Fruit fly (Drosophila melanogaster) whole organism, embryonic: ENCODE data around the gene Rrp45.

ENCODE experiments used
- Abd-B ChIP-seq: fragments of 200-800 bp; sonication (Bioruptor generic); optimal IDR thresholded peaks from 2 replicates; lab custom pipeline; 2018; ENCODE audit warnings: missing biosample characterization, mild to moderate bottlenecking, missing genetic modification characterization, moderate library complexity
- CG10654 ChIP-seq: fragments of 200-800 bp; sonication (Bioruptor generic); optimal IDR thresholded peaks from 2 replicates; lab custom pipeline; 2016; ENCODE audit warnings: missing biosample characterization, missing genetic modification characterization
- CG11093 ChIP-seq: fragments of 200-800 bp; sonication (Bioruptor generic); IDR thresholded peaks from 3 replicates; pipeline ENCODE4 v1.3.6; 2022; ENCODE audit warnings: missing biosample characterization, missing genetic modification characterization
- CG11504 ChIP-seq: fragments of 200-800 bp; sonication (Bioruptor generic); optimal IDR thresholded peaks from 3 replicates; lab custom pipeline; 2019; ENCODE audit warnings: missing biosample characterization, mild to moderate bottlenecking, missing genetic modification characterization, moderate library complexity
- CG12219 ChIP-seq: fragments of 200-800 bp; sonication (Bioruptor generic); optimal IDR thresholded peaks from 3 replicates; lab custom pipeline; 2018; ENCODE audit warnings: missing biosample characterization, mild to moderate bottlenecking, missing genetic modification characterization
- CG12299 ChIP-seq: fragments of 200-800 bp; sonication (Bioruptor generic); optimal IDR thresholded peaks from 2 replicates; lab custom pipeline; 2018; ENCODE audit warnings: missing biosample characterization, mild to moderate bottlenecking, missing genetic modification characterization
- CG15696 ChIP-seq: fragments of 200-800 bp; sonication (Bioruptor generic); optimal IDR thresholded peaks from 2 replicates; lab custom pipeline; 2019; ENCODE audit warnings: missing biosample characterization, mild to moderate bottlenecking, missing genetic modification characterization, moderate library complexity
- CG18764 ChIP-seq: fragments of 200-800 bp; sonication (Bioruptor generic); optimal IDR thresholded peaks from 3 replicates; lab custom pipeline; 2016; ENCODE audit warnings: missing biosample characterization, missing genetic modification characterization
- CG2129 ChIP-seq: fragments of 200-800 bp; sonication (Bioruptor generic); IDR thresholded peaks from 2 replicates; pipeline ENCODE4 v1.3.6; 2022; ENCODE audit warnings: missing biosample characterization, missing genetic modification characterization; ENCODE audit not compliant: partially characterized antibody
- CG33213 ChIP-seq: fragments of 200-800 bp; sonication (Bioruptor generic); optimal IDR thresholded peaks from 3 replicates; lab custom pipeline; 2016; ENCODE audit warnings: missing biosample characterization, missing genetic modification characterization
- CG34224 ChIP-seq: fragments of 200-800 bp; sonication (Bioruptor generic); IDR thresholded peaks from 3 replicates; pipeline ENCODE4 v1.3.6; 2022; ENCODE audit warnings: missing biosample characterization, missing genetic modification characterization; ENCODE audit not compliant: partially characterized antibody
- CG34376 ChIP-seq: fragments of 200-800 bp; sonication (Bioruptor generic); optimal IDR thresholded peaks from 2 replicates; lab custom pipeline; 2018; ENCODE audit warnings: missing biosample characterization, mild to moderate bottlenecking, missing genetic modification characterization
- CG3838 ChIP-seq: fragments of 200-800 bp; sonication (Bioruptor generic); optimal IDR thresholded peaks from 3 replicates; lab custom pipeline; 2016; ENCODE audit warnings: missing biosample characterization, missing genetic modification characterization
- CG3995 ChIP-seq: fragments of 200-800 bp; sonication (Bioruptor generic); optimal IDR thresholded peaks from 3 replicates; lab custom pipeline; 2016; ENCODE audit warnings: missing biosample characterization, missing genetic modification characterization
- CG6175 ChIP-seq: fragments of 200-800 bp; sonication (Bioruptor generic); IDR thresholded peaks from 3 replicates; pipeline ENCODE4 v1.3.6; 2022; ENCODE audit warnings: missing biosample characterization, missing genetic modification characterization
- CG6272 ChIP-seq: fragments of 200-800 bp; sonication (Bioruptor generic); IDR thresholded peaks from 2 replicates; pipeline ENCODE4 v1.3.6; 2022; ENCODE audit warnings: missing biosample characterization, missing genetic modification characterization
- CG7271 ChIP-seq: fragments of 200-800 bp; sonication (Bioruptor generic); optimal IDR thresholded peaks from 2 replicates; lab custom pipeline; 2018; ENCODE audit warnings: missing biosample characterization, mild to moderate bottlenecking, missing genetic modification characterization, moderate library complexity
- CG8089 ChIP-seq: fragments of 200-800 bp; sonication (Bioruptor generic); optimal IDR thresholded peaks from 3 replicates; lab custom pipeline; 2016; ENCODE audit warnings: missing biosample characterization, missing genetic modification characterization
- CG8281 ChIP-seq: fragments of 200-800 bp; sonication (Bioruptor generic); optimal IDR thresholded peaks from 2 replicates; lab custom pipeline; 2018; ENCODE audit warnings: missing biosample characterization, mild to moderate bottlenecking, missing genetic modification characterization, moderate library complexity
- Camta ChIP-seq: fragments of 200-800 bp; sonication (Bioruptor generic); optimal IDR thresholded peaks from 2 replicates; lab custom pipeline; 2016; ENCODE audit warnings: missing biosample characterization, missing genetic modification characterization
- Doc2 ChIP-seq: fragments of 200-800 bp; sonication (Bioruptor generic); IDR thresholded peaks from 2 replicates; pipeline ENCODE4 v1.3.6; 2022; ENCODE audit warnings: missing biosample characterization, missing genetic modification characterization
- E2f2 ChIP-seq: fragments of 200-800 bp; sonication (Bioruptor generic); IDR thresholded peaks from 2 replicates; pipeline ENCODE4 v1.3.6; 2022; ENCODE audit warnings: missing biosample characterization, missing genetic modification characterization
- H15 ChIP-seq: fragments of 200-800 bp; sonication (Bioruptor generic); IDR thresholded peaks from 3 replicates; pipeline ENCODE4 v1.3.6; 2022; ENCODE audit warnings: missing biosample characterization, missing genetic modification characterization
- HLH54F ChIP-seq: fragments of 200-800 bp; sonication (Bioruptor generic); optimal IDR thresholded peaks from 3 replicates; lab custom pipeline; 2016; ENCODE audit warnings: missing biosample characterization, missing genetic modification characterization
- HLHmδ ChIP-seq: fragments of 200-800 bp; sonication (Bioruptor generic); optimal IDR thresholded peaks from 2 replicates; lab custom pipeline; 2018; ENCODE audit warnings: missing biosample characterization, mild to moderate bottlenecking, missing genetic modification characterization, moderate library complexity
- Kr ChIP-seq: fragments of 200-800 bp; sonication (Bioruptor generic); optimal IDR thresholded peaks from 2 replicates; lab custom pipeline; 2017; ENCODE audit warnings: missing biosample characterization, mild to moderate bottlenecking, missing genetic modification characterization
- MESR4 ChIP-seq: fragments of 200-800 bp; sonication (Bioruptor generic); optimal IDR thresholded peaks from 2 replicates; lab custom pipeline; 2018; ENCODE audit warnings: missing biosample characterization, mild to moderate bottlenecking, missing genetic modification characterization, moderate library complexity
- Med ChIP-seq: fragments of 200-800 bp; sonication (Bioruptor generic); peaks from one replicate; lab custom pipeline; 2016; ENCODE audit warnings: missing biosample characterization, missing genetic modification characterization, mild to moderate bottlenecking, inconsistent platforms, moderate library complexity
- Pdp1 ChIP-seq, 2 experiments: fragments of 200-800 bp; sonication (Bioruptor generic); optimal IDR thresholded peaks; 3 replicates each; lab custom pipeline; 2016; ENCODE audit warnings: missing biosample characterization in 2 of 2, missing genetic modification characterization in 2 of 2, mild to moderate bottlenecking in 1 of 2, moderate library complexity in 1 of 2
- Ssrp ChIP-seq: fragments of 200-800 bp; sonication (Bioruptor generic); optimal IDR thresholded peaks from 2 replicates; lab custom pipeline; 2018; ENCODE audit warnings: missing biosample characterization, mild to moderate bottlenecking, missing genetic modification characterization, moderate library complexity
- Trl ChIP-seq, 3 experiments: fragments of >200 bp in 2 of 3; fragments of 200-800 bp in 1 of 3; sonication (Bioruptor generic) in 1 of 3; optimal IDR thresholded peaks; 2 replicates in 1 of 3; 3 replicates in 2 of 3; lab custom pipeline; 2016 to 2017; ENCODE audit warnings: missing biosample characterization in 1 of 3, missing genetic modification characterization in 1 of 3
- Xbp1 ChIP-seq: fragments of 200-800 bp; sonication (Bioruptor generic); optimal IDR thresholded peaks from 3 replicates; lab custom pipeline; 2016; ENCODE audit warnings: missing biosample characterization, mild to moderate bottlenecking, missing genetic modification characterization
- YL-1 ChIP-seq: fragments of 200-800 bp; sonication (Bioruptor generic); optimal IDR thresholded peaks from 3 replicates; lab custom pipeline; 2017; ENCODE audit warnings: missing biosample characterization, mild to moderate bottlenecking, missing genetic modification characterization
- ase ChIP-seq: fragments of 200-800 bp; sonication (Bioruptor generic); IDR thresholded peaks from 3 replicates; pipeline ENCODE4 v1.3.6; 2022; ENCODE audit warnings: missing biosample characterization, missing genetic modification characterization
- br ChIP-seq: fragments of >200 bp; optimal IDR thresholded peaks from 2 replicates; lab custom pipeline; 2017
- corto ChIP-seq: fragments of 200-800 bp; sonication (Bioruptor generic); optimal IDR thresholded peaks from 2 replicates; lab custom pipeline; 2016; ENCODE audit warnings: missing biosample characterization, mild to moderate bottlenecking, missing genetic modification characterization, moderate library complexity
- hkb ChIP-seq, 2 experiments: fragments of 200-800 bp in 1 of 2; fragments of >200 bp in 1 of 2; sonication (Bioruptor generic) in 1 of 2; IDR thresholded peaks in 1 of 2; optimal IDR thresholded peaks in 1 of 2; 2 replicates each; pipeline versions ENCODE4 v1.3.6 to Lab custom; 2017 to 2022; ENCODE audit warnings: missing biosample characterization in 1 of 2, missing genetic modification characterization in 1 of 2
- jing ChIP-seq: fragments of 200-800 bp; sonication (Bioruptor generic); optimal IDR thresholded peaks from 2 replicates; lab custom pipeline; 2018; ENCODE audit warnings: missing biosample characterization, mild to moderate bottlenecking, missing genetic modification characterization
- kay ChIP-seq: fragments of 200-800 bp; sonication (Bioruptor generic); optimal IDR thresholded peaks from 2 replicates; lab custom pipeline; 2016; ENCODE audit warnings: missing biosample characterization, missing genetic modification characterization
- nau ChIP-seq: fragments of 200-800 bp; sonication (Bioruptor generic); optimal IDR thresholded peaks from 3 replicates; lab custom pipeline; 2017; ENCODE audit warnings: missing biosample characterization, mild to moderate bottlenecking, missing genetic modification characterization, missing genetic modification reagents
- nerfin-1 ChIP-seq: fragments of 200-800 bp; sonication (Bioruptor generic); optimal IDR thresholded peaks from 3 replicates; lab custom pipeline; 2019; ENCODE audit warnings: missing biosample characterization, mild to moderate bottlenecking, missing genetic modification characterization, moderate library complexity
- pnt ChIP-seq: fragments of 200-800 bp; sonication (Bioruptor generic); optimal IDR thresholded peaks from 3 replicates; lab custom pipeline; 2016; ENCODE audit warnings: missing biosample characterization, missing genetic modification characterization
- run ChIP-seq: fragments of 200-800 bp; sonication (Bioruptor generic); optimal IDR thresholded peaks from 3 replicates; lab custom pipeline; 2018; ENCODE audit warnings: missing biosample characterization, mild to moderate bottlenecking, missing genetic modification characterization
- schlank ChIP-seq: fragments of 200-800 bp; sonication (Bioruptor generic); optimal IDR thresholded peaks from 2 replicates; lab custom pipeline; 2018; ENCODE audit warnings: missing biosample characterization, mild to moderate bottlenecking, missing genetic modification characterization
- sens-2 ChIP-seq: fragments of 200-800 bp; sonication (Bioruptor generic); IDR thresholded peaks from 2 replicates; pipeline ENCODE4 v1.3.6; 2022; ENCODE audit warnings: missing biosample characterization, missing genetic modification characterization
- sima ChIP-seq: fragments of 200-800 bp; sonication (Bioruptor generic); optimal IDR thresholded peaks from 2 replicates; lab custom pipeline; 2016; ENCODE audit warnings: missing biosample characterization, missing genetic modification characterization
- unpg ChIP-seq: fragments of 200-800 bp; sonication (Bioruptor generic); optimal IDR thresholded peaks from 3 replicates; lab custom pipeline; 2018; ENCODE audit warnings: missing biosample characterization, mild to moderate bottlenecking, missing genetic modification characterization, moderate library complexity
- zen ChIP-seq: fragments of 200-800 bp; sonication (Bioruptor generic); optimal IDR thresholded peaks from 3 replicates; lab custom pipeline; 2018; ENCODE audit warnings: missing biosample characterization, mild to moderate bottlenecking, missing genetic modification characterization, moderate library complexity
- zen2 ChIP-seq: fragments of 200-800 bp; sonication (Bioruptor generic); IDR thresholded peaks from 3 replicates; pipeline ENCODE4 v1.3.6; 2022; ENCODE audit warnings: missing biosample characterization, missing genetic modification characterization; ENCODE audit not compliant: partially characterized antibody

Rrp45 gene

DNA sequence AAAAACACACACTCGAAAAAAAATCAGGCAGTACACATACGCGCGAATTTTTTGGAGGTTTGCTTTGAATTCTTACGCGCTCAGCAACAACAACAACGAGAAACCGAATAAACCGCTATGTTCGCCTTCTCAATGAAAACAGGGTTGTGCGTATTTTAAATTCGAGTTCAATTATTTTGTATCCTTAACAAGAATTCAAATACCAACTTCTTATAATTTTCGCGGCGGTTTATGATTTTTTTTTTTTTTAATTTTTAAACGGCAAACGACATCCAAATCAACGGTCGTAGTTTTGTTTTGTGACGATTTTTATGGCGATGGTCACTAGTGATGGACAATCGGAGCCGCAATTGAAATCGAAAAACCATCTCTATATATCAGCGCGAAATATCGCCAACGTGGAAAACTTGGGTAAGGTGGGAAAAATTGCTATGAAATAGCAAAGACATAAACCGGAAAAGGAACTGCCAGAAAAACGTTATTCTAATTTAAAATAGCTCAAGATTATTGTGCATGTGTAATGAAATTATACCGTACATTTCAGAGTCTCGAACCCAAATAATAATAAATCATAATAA, 39.4 kb downstream of the Rrp45 start, which contains the start of gene goe (continued):
- TF ChIP-seq CG12219 (GFP tag; lab: Kevin White, UChicago) (peak; percentile 33), CG11504 (tag; lab: Kevin White, UChicago) (peak; percentile 61), sens-2 (peak; percentile 70), ase (GFP tag; lab: Robert Waterston, UW) (peak; percentile 73; the same call in 2 of the 3 replicates), CG15696 (tag; lab: Kevin White, UChicago) (no peak), CG11093 (peak; percentile 49; the same call in 2 of the 3 replicates), sima (GFP tag; lab: Kevin White, UChicago) (peak; percentile 72), CG12299 (peak; percentile 78), kay (peak; percentile 38), Ssrp (tag; lab: Kevin White, UChicago) (peak; percentile 30), nerfin-1 (tag; lab: Kevin White, UChicago) (no peak), hkb (optimal IDR thresholded peaks at IDR 0.05; lab: Kevin White, UChicago) (no peak), hkb (GFP tag; IDR thresholded peaks at IDR 0.05; lab: Robert Waterston, UW) (peak; percentile 68), unpg (peak; percentile 78), CG7271 (tag; lab: Kevin White, UChicago) (peak; percentile 76), CG2129 (peak; percentile 74), schlank (peak; percentile 86), HLH54F (GFP tag; lab: Kevin White, UChicago) (peak; percentile 83), zen (peak; percentile 56), run (peak; percentile 53), CG3995 (GFP tag; lab: Kevin White, UChicago) (peak; percentile 49), Xbp1 (GFP tag; lab: Kevin White, UChicago) (peak; percentile 88), H15 (GFP tag; lab: Robert Waterston, UW) (peak; percentile 68; the same call in 2 of the 3 replicates), YL-1 (peak; percentile 50), CG18764 (GFP tag; lab: Kevin White, UChicago) (peak; percentile 47), CG8089 (peak; percentile 62), CG34224 (GFP tag; lab: Robert Waterston, UW) (peak; percentile 86), CG10654 (GFP tag; lab: Kevin White, UChicago) (peak; percentile 74), E2f2 (GFP tag; lab: Robert Waterston, UW) (peak; percentile 83), Kr (GFP tag; lab: Kevin White, UChicago) (no peak), CG8281 (peak; percentile 39), corto (GFP tag; lab: Kevin White, UChicago) (peak; percentile 41), CG34376 (GFP tag; lab: Kevin White, UChicago) (peak; percentile 75), zen2 (peak; percentile 71), Doc2 (no peak), HLHmδ (GFP tag; lab: Kevin White, UChicago) (no peak), jing (GFP tag; lab: Kevin White, UChicago) (peak; percentile 2), Trl (optimal IDR thresholded peaks at IDR 0.05; lab: Kevin White, UChicago) (no peak), Trl (GFP tag; optimal IDR thresholded peaks at IDR 0.05; lab: Kevin White, UChicago) (peak; percentile 90), CG33213 (GFP tag; lab: Kevin White, UChicago) (peak; percentile 89), pnt (GFP tag; lab: Kevin White, UChicago) (peak; percentile 71), MESR4 (GFP tag; lab: Kevin White, UChicago) (peak; percentile 21), Med (GFP tag; lab: Kevin White, UChicago) (peak; percentile 98), CG6272 (GFP tag; lab: Robert Waterston, UW) (peak; percentile 60), br (lab: Kevin White, UChicago) (no peak), Pdp1 (GFP tag; optimal IDR thresholded peaks at IDR 0.05; lab: Kevin White, UChicago) (peak; percentile 74 to 83), CG3838 (peak; percentile 70), Abd-B (GFP tag; lab: Kevin White, UChicago) (peak; percentile 81), CG6175 (GFP tag; lab: Robert Waterston, UW) (peak; percentile 79), nau (GFP tag; lab: Kevin White, UChicago) (peak; percentile 17), Camta (GFP tag; lab: Kevin White, UChicago) (peak; percentile 72)
